Worm (Caenorhabditis elegans) whole organism, L3 larva: ENCODE results near the gene tmem-132.

Experiments used
- R02D3.7 ChIP-seq: fragments of 150-350 bp; optimal IDR thresholded peaks from 2 replicates; lab custom pipeline; 2014; ENCODE audit warnings: missing biosample characterization, missing genetic modification characterization
- aly-2 ChIP-seq: fragments of 150-350 bp; optimal IDR thresholded peaks from 2 replicates; lab custom pipeline; 2014; ENCODE audit warnings: missing biosample characterization, missing genetic modification characterization
- ama-1 ChIP-seq: fragments of 150-350 bp; optimal IDR thresholded peaks from 2 replicates; lab custom pipeline; 2018
- ceh-16 ChIP-seq: sonication (generic microtip); optimal IDR thresholded peaks from 2 replicates; lab custom pipeline; 2017; ENCODE audit warnings: missing biosample characterization, missing genetic modification characterization
- ceh-82 ChIP-seq: fragments of 150-350 bp; optimal IDR thresholded peaks from 2 replicates; lab custom pipeline; 2014; ENCODE audit warnings: missing biosample characterization, missing genetic modification characterization
- elt-2 ChIP-seq: sonication (generic microtip); optimal IDR thresholded peaks from 2 replicates; lab custom pipeline; 2016; ENCODE audit warnings: missing genetic modification reagents, mild to moderate bottlenecking, missing genetic modification characterization, missing compliant biosample characterization
- elt-3 ChIP-seq, 3 experiments: fragments of 150-350 bp in 1 of 3; sonication (generic microtip) in 2 of 3; optimal IDR thresholded peaks; 2 replicates in 2 of 3; 4 replicates in 1 of 3; lab custom pipeline; 2014 to 2017; ENCODE audit warnings: missing biosample characterization in 3 of 3, missing genetic modification characterization in 3 of 3
- nfya-1 ChIP-seq: sonication (generic microtip); optimal IDR thresholded peaks from 2 replicates; lab custom pipeline; 2017; ENCODE audit warnings: missing genetic modification characterization, mild to moderate bottlenecking, missing compliant biosample characterization, antibody characterized with exemption, moderate library complexity; ENCODE audit not compliant: insufficient read depth
- nhr-12 ChIP-seq: fragments of 150-350 bp; optimal IDR thresholded peaks from 2 replicates; lab custom pipeline; 2014; ENCODE audit warnings: missing biosample characterization, missing genetic modification characterization
- nhr-23 ChIP-seq: fragments of 150-350 bp; optimal IDR thresholded peaks from 2 replicates; lab custom pipeline; 2014; ENCODE audit warnings: missing biosample characterization, missing genetic modification reagents, missing genetic modification characterization
- nhr-43 ChIP-seq: sonication (generic microtip); optimal IDR thresholded peaks from 2 replicates; lab custom pipeline; 2016; ENCODE audit warnings: mild to moderate bottlenecking, missing genetic modification characterization, missing compliant biosample characterization; ENCODE audit not compliant: poor library complexity, severe bottlenecking
- snpc-4 ChIP-seq: fragments of 150-350 bp; optimal IDR thresholded peaks from 2 replicates; lab custom pipeline; 2014; ENCODE audit warnings: missing biosample characterization, missing genetic modification characterization
- tbx-2 ChIP-seq: sonication (generic microtip); optimal IDR thresholded peaks from 2 replicates; lab custom pipeline; 2016; ENCODE audit warnings: mild to moderate bottlenecking, missing genetic modification characterization, missing compliant biosample characterization

DNA sequence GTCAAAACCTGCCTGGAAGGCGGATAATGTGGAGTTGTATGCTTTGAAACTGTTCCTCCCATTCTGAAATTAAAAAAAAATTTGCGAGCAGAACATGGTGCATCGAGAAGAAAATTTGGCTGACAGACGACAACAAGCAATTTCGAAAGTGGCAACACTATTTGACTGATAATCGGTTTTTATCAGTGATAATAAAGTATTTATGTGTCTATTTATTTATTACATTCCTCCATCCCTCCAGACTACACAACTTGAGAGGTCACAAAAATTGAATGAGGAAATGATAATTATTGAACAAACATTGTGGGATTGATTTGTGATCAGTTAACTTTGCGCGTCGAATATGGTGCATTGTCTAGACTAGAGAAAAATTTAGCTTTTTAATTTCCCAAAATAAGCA lies 23.1 kb upstream of the tmem-132 start, which contains the start of gene cest-25:
- no peak for TF ChIP-seq tbx-2 (tag; lab: Kevin White, UChicago)
- no peak for TF ChIP-seq elt-3 (tag; optimal IDR thresholded peaks at IDR 0.05; lab: Kevin White, UChicago)
- no peak for TF ChIP-seq ama-1 (lab: Kevin White, UChicago)
- no peak for TF ChIP-seq ceh-82 (tag; lab: Kevin White, UChicago)
- no peak for TF ChIP-seq snpc-4 (tag; lab: Kevin White, UChicago)
- no peak for TF ChIP-seq aly-2 (tag; lab: Kevin White, UChicago)
- TF ChIP-seq nfya-1, result no peak
- TF ChIP-seq nhr-43 (tag; lab: Kevin White, UChicago), result no peak
- peak; percentile 93 for TF ChIP-seq elt-2 (tag; lab: Kevin White, UChicago)
- TF ChIP-seq R02D3.7 (tag; lab: Kevin White, UChicago), result no peak
- TF ChIP-seq ceh-16 (tag; lab: Kevin White, UChicago), result no peak
- no peak for TF ChIP-seq nhr-23 (tag; lab: Kevin White, UChicago)
- no peak for TF ChIP-seq nhr-12 (tag; lab: Kevin White, UChicago)
